Worm (Caenorhabditis elegans): ENCODE data around the gene glb-5.

DNA sequence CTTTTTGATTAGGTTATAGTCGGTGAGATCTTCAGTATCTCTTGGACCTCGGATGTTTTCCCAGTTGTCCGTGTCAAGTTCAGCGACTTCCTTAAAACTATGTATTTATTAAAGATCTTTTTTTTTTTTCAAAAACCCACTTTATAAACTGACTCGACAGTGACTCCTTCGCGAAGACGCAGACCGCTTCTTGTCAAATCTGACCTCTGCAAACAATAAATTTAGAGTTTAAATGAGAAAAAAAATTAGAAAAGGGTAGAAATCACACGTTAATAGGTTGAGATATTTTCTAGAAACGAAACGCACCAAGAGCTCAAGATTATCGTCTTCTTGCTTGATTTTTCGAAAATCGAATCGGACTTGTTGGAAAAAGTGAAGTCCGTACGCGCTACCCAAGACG lies 22.9 kb upstream of the glb-5 start, which contains the start of gene C24G6.8:
- no peak for TF ChIP-seq fkh-10 (GFP tag; optimal IDR thresholded peaks at IDR 0.05)
- no peak for TF ChIP-seq pqm-1 (tag; optimal IDR thresholded peaks at IDR 0.05)
- no peak for TF ChIP-seq aly-2 (tag; optimal IDR thresholded peaks at IDR 0.05)

Data from whole organism, L3 larva.